Fruit fly (Drosophila melanogaster) whole organism, prepupa: Measurements from ENCODE around the gene GlcAT-S.

Source experiments
- CG10669 ChIP-seq: fragments of 200-800 bp; sonication (Bioruptor generic); optimal IDR thresholded peaks from 3 replicates; lab custom pipeline; 2018; ENCODE audit warnings: missing biosample characterization, mild to moderate bottlenecking, missing genetic modification characterization, moderate library complexity
- CG11294 ChIP-seq: fragments of 200-800 bp; sonication (Bioruptor generic); IDR thresholded peaks from 2 replicates; pipeline ENCODE4 v1.3.6; 2022; ENCODE audit warnings: missing biosample characterization, missing genetic modification characterization
- CG15336 ChIP-seq: fragments of 200-800 bp; sonication (Bioruptor generic); IDR thresholded peaks from 2 replicates; pipeline ENCODE4 v1.3.6; 2022; ENCODE audit warnings: missing biosample characterization, missing genetic modification characterization
- CG1621 ChIP-seq: fragments of 200-800 bp; sonication (Bioruptor generic); optimal IDR thresholded peaks from 3 replicates; lab custom pipeline; 2018; ENCODE audit warnings: missing biosample characterization, mild to moderate bottlenecking, missing genetic modification characterization
- CG16779 ChIP-seq: fragments of 200-800 bp; sonication (Bioruptor generic); optimal IDR thresholded peaks from 3 replicates; lab custom pipeline; 2017; ENCODE audit warnings: missing biosample characterization, mild to moderate bottlenecking, missing genetic modification characterization
- CG31627 ChIP-seq: fragments of 200-800 bp; sonication (Bioruptor generic); optimal IDR thresholded peaks from 3 replicates; lab custom pipeline; 2016; ENCODE audit warnings: missing biosample characterization, missing genetic modification characterization
- CG32006 ChIP-seq: fragments of 200-800 bp; sonication (Bioruptor generic); optimal IDR thresholded peaks from 3 replicates; lab custom pipeline; 2017; ENCODE audit warnings: missing biosample characterization, mild to moderate bottlenecking, missing genetic modification characterization
- CG3919 ChIP-seq: fragments of 200-800 bp; sonication (Bioruptor generic); optimal IDR thresholded peaks from 3 replicates; lab custom pipeline; 2016; ENCODE audit warnings: missing biosample characterization, missing genetic modification characterization
- CG4318 ChIP-seq: fragments of 200-800 bp; sonication (Bioruptor generic); optimal IDR thresholded peaks from 3 replicates; lab custom pipeline; 2017; ENCODE audit warnings: missing biosample characterization, mild to moderate bottlenecking, missing genetic modification characterization
- CG6163 ChIP-seq: fragments of 200-800 bp; sonication (Bioruptor generic); IDR thresholded peaks from 3 replicates; pipeline ENCODE4 v1.3.6; 2022; ENCODE audit warnings: missing biosample characterization, missing genetic modification characterization
- CG6792 ChIP-seq: fragments of 200-800 bp; sonication (Bioruptor generic); optimal IDR thresholded peaks from 3 replicates; lab custom pipeline; 2016; ENCODE audit warnings: missing biosample characterization, missing genetic modification characterization
- CG6808 ChIP-seq: fragments of 200-800 bp; sonication (Bioruptor generic); optimal IDR thresholded peaks from 3 replicates; lab custom pipeline; 2017; ENCODE audit warnings: missing biosample characterization, missing genetic modification characterization, mild to moderate bottlenecking, moderate library complexity, missing genetic modification reagents
- CG7368 ChIP-seq: fragments of 200-800 bp; sonication (Bioruptor generic); optimal IDR thresholded peaks from 3 replicates; lab custom pipeline; 2016; ENCODE audit warnings: missing biosample characterization, missing genetic modification characterization
- CG8119 ChIP-seq: fragments of 200-800 bp; sonication (Bioruptor generic); IDR thresholded peaks from 3 replicates; pipeline ENCODE4 v1.3.6; 2022; ENCODE audit warnings: missing biosample characterization, missing genetic modification characterization
- CG8319 ChIP-seq: fragments of 200-800 bp; sonication (Bioruptor generic); optimal IDR thresholded peaks from 3 replicates; lab custom pipeline; 2016; ENCODE audit warnings: missing biosample characterization, missing genetic modification characterization
- CG8632 ChIP-seq: fragments of 200-800 bp; sonication (Bioruptor generic); optimal IDR thresholded peaks from 3 replicates; lab custom pipeline; 2016; ENCODE audit warnings: missing biosample characterization, missing genetic modification characterization
- Eip75B ChIP-seq: fragments of 200-800 bp; sonication (Bioruptor generic); optimal IDR thresholded peaks from 3 replicates; lab custom pipeline; 2016; ENCODE audit warnings: missing biosample characterization, missing genetic modification characterization
- Eip78C ChIP-seq: fragments of 200-800 bp; sonication (Bioruptor generic); peaks from one replicate; lab custom pipeline; 2016; ENCODE audit warnings: missing biosample characterization, missing genetic modification characterization
- Ets21C ChIP-seq: fragments of 200-800 bp; sonication (Bioruptor generic); optimal IDR thresholded peaks from 3 replicates; lab custom pipeline; 2016; ENCODE audit warnings: missing biosample characterization, missing genetic modification characterization
- Ets96B ChIP-seq: fragments of 200-800 bp; optimal IDR thresholded peaks from 2 replicates; lab custom pipeline; 2019; ENCODE audit warnings: missing biosample characterization, mild to moderate bottlenecking, missing genetic modification characterization, moderate library complexity
- Gug ChIP-seq: fragments of 200-800 bp; sonication (Bioruptor generic); IDR thresholded peaks from 2 replicates; pipeline ENCODE4 v1.3.6; 2022; ENCODE audit warnings: missing biosample characterization, missing genetic modification characterization
- Hr4 ChIP-seq: fragments of 200-800 bp; sonication (Bioruptor generic); optimal IDR thresholded peaks from 3 replicates; lab custom pipeline; 2016; ENCODE audit warnings: missing biosample characterization, missing genetic modification characterization
- Lpt ChIP-seq: fragments of 200-800 bp; sonication (Bioruptor generic); optimal IDR thresholded peaks from 3 replicates; lab custom pipeline; 2016; ENCODE audit warnings: missing biosample characterization, missing genetic modification characterization
- Met ChIP-seq: fragments of 200-800 bp; sonication (Bioruptor generic); optimal IDR thresholded peaks from 3 replicates; lab custom pipeline; 2016; ENCODE audit warnings: missing biosample characterization, missing genetic modification characterization
- OdsH ChIP-seq: fragments of 200-800 bp; sonication (Bioruptor generic); optimal IDR thresholded peaks from 3 replicates; lab custom pipeline; 2016; ENCODE audit warnings: missing biosample characterization, missing genetic modification characterization
- Sox102F ChIP-seq: fragments of 200-800 bp; sonication (Bioruptor generic); optimal IDR thresholded peaks from 2 replicates; lab custom pipeline; 2016; ENCODE audit warnings: missing biosample characterization, mild to moderate bottlenecking, missing genetic modification characterization
- Sox14 ChIP-seq: fragments of 200-800 bp; sonication (Bioruptor generic); optimal IDR thresholded peaks from 3 replicates; lab custom pipeline; 2016; ENCODE audit warnings: missing biosample characterization, missing genetic modification characterization
- achi ChIP-seq: fragments of 200-800 bp; sonication (Bioruptor generic); optimal IDR thresholded peaks from 3 replicates; lab custom pipeline; 2016; ENCODE audit warnings: missing biosample characterization, missing genetic modification characterization
- cyc ChIP-seq: fragments of 200-800 bp; sonication (Bioruptor generic); optimal IDR thresholded peaks from 3 replicates; lab custom pipeline; 2016; ENCODE audit warnings: missing biosample characterization, missing genetic modification characterization
- dac ChIP-seq: fragments of 200-800 bp; sonication (Bioruptor generic); optimal IDR thresholded peaks from 2 replicates; lab custom pipeline; 2017; ENCODE audit warnings: missing biosample characterization, mild to moderate bottlenecking, missing genetic modification characterization
- dsx ChIP-seq: fragments of 200-800 bp; optimal IDR thresholded peaks from 3 replicates; lab custom pipeline; 2019; ENCODE audit warnings: missing biosample characterization, mild to moderate bottlenecking, missing genetic modification characterization, moderate library complexity; ENCODE audit not compliant: poor library complexity, severe bottlenecking
- eg ChIP-seq: fragments of 200-800 bp; sonication (Bioruptor generic); IDR thresholded peaks from 3 replicates; pipeline ENCODE4 v1.3.6; 2022; ENCODE audit warnings: missing biosample characterization, missing genetic modification characterization
- fkh ChIP-seq: fragments of 200-800 bp; sonication (Bioruptor generic); optimal IDR thresholded peaks from 3 replicates; lab custom pipeline; 2017; ENCODE audit warnings: missing biosample characterization, mild to moderate bottlenecking, missing genetic modification characterization, moderate library complexity
- lz ChIP-seq: fragments of 200-800 bp; sonication (Bioruptor generic); optimal IDR thresholded peaks from 3 replicates; lab custom pipeline; 2016; ENCODE audit warnings: missing biosample characterization, missing genetic modification characterization
- net ChIP-seq: fragments of 200-800 bp; sonication (Bioruptor generic); optimal IDR thresholded peaks from 3 replicates; lab custom pipeline; 2016; ENCODE audit warnings: missing biosample characterization, missing genetic modification characterization
- pdm3 ChIP-seq: fragments of 200-800 bp; sonication (Bioruptor generic); optimal IDR thresholded peaks from 3 replicates; lab custom pipeline; 2016; ENCODE audit warnings: missing biosample characterization, missing genetic modification characterization
- salr ChIP-seq, 2 experiments: fragments of 200-800 bp; sonication (Bioruptor generic); optimal IDR thresholded peaks; 3 replicates each; lab custom pipeline; 2016 to 2018; ENCODE audit warnings: missing biosample characterization in 2 of 2, missing genetic modification characterization in 2 of 2, mild to moderate bottlenecking in 1 of 2
- svp ChIP-seq: fragments of 200-800 bp; sonication (Bioruptor generic); peaks from one replicate; lab custom pipeline; 2016; ENCODE audit warnings: missing biosample characterization, missing genetic modification characterization
- topi ChIP-seq: fragments of 200-800 bp; sonication (Bioruptor generic); optimal IDR thresholded peaks from 3 replicates; lab custom pipeline; 2016; ENCODE audit warnings: missing biosample characterization, missing genetic modification characterization
- vri ChIP-seq: fragments of 200-800 bp; sonication (Bioruptor generic); optimal IDR thresholded peaks from 3 replicates; lab custom pipeline; 2016; ENCODE audit warnings: missing biosample characterization, mild to moderate bottlenecking, missing genetic modification characterization

Gene GlcAT-S

dm6 chr2L:9613006-9613690 is 3.1 kb upstream of the GlcAT-S start, which contains the start of gene Trx2 (continued):
- peak; percentile 10 for TF ChIP-seq Met (GFP tag; lab: Kevin White, UChicago)
- peak; percentile 54 for TF ChIP-seq Sox102F (GFP tag; lab: Kevin White, UChicago)
- no peak for TF ChIP-seq dac (GFP tag; lab: Kevin White, UChicago)
- TF ChIP-seq OdsH (GFP tag; lab: Kevin White, UChicago) = no peak
- peak; percentile 26 for TF ChIP-seq CG7368 (GFP tag; lab: Kevin White, UChicago)
- TF ChIP-seq CG8632 (GFP tag; lab: Kevin White, UChicago) = no peak
- TF ChIP-seq CG16779 = peak; percentile 73
- TF ChIP-seq cyc = no peak
- TF ChIP-seq CG6808 (GFP tag; lab: Kevin White, UChicago) = no peak

dm6 chr2L:9613922-9614321 is 2.3 kb upstream of the GlcAT-S start:
- TF ChIP-seq CG31627 (GFP tag; lab: Kevin White, UChicago) = no peak
- TF ChIP-seq CG15336 (GFP tag; lab: Robert Waterston, UW) = peak; percentile 34; the same call in 1 of the 2 replicates
- TF ChIP-seq fkh (GFP tag; lab: Kevin White, UChicago) = peak; percentile 33
- peak; percentile 49 for TF ChIP-seq vri (GFP tag; lab: Kevin White, UChicago)
- no peak for TF ChIP-seq CG6792 (GFP tag; lab: Kevin White, UChicago)
- peak; percentile 29 for TF ChIP-seq net (GFP tag; lab: Kevin White, UChicago)
- TF ChIP-seq CG11294 (GFP tag; lab: Robert Waterston, UW) = peak; percentile 15; the same call in 1 of the 2 replicates
- peak; percentile 76 for TF ChIP-seq dsx (GFP tag; lab: Kevin White, UChicago)
- TF ChIP-seq cyc = no peak
- TF ChIP-seq pdm3 (GFP tag; lab: Kevin White, UChicago) = no peak
- TF ChIP-seq topi (GFP tag; lab: Kevin White, UChicago) = no peak
- TF ChIP-seq Eip78C (GFP tag; lab: Kevin White, UChicago) = peak; percentile 61
- TF ChIP-seq CG8632 (GFP tag; lab: Kevin White, UChicago) = no peak
- TF ChIP-seq CG32006 = peak; percentile 18
- TF ChIP-seq CG8119 (GFP tag; lab: Robert Waterston, UW) = 0 out of 3 replicates have a peak, but pooled peaks have one; percentile 12
- peak; percentile 63; the same call in 2 of the 3 replicates for TF ChIP-seq eg
- TF ChIP-seq CG4318 (GFP tag; lab: Kevin White, UChicago) = no peak

- TF ChIP-seq vri (GFP tag; lab: Kevin White, UChicago) = peak; percentile 51
- no peak for TF ChIP-seq achi (GFP tag; lab: Kevin White, UChicago)
- TF ChIP-seq fkh (GFP tag; lab: Kevin White, UChicago) = peak; percentile 44
- TF ChIP-seq CG10669 (GFP tag; lab: Kevin White, UChicago) = no peak
- no peak for TF ChIP-seq Gug
- peak; percentile 34 for TF ChIP-seq svp (GFP tag; lab: Kevin White, UChicago)
These were observed 1.5 kb upstream of the GlcAT-S start for dm6 chr2L:9614674-9615258.

DNA sequence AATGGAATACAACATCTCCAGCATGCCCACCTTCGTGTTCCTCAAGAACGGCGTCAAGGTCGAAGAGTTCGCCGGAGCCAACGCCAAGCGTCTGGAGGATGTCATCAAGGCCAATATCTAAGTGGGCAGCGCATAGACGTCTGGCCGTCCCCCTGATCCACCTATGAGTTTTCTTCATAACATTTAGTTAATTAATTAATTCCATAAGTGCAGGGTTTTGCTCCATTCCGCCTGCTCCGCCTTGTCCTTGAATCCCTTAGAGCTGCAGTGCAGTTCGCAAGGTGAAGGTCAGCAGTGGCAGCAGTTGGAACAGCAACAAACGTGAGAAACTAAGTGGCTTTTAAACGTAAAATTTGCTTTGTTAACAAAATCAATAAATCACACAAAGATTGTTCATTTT is 708 bp upstream of the GlcAT-S start:
- TF ChIP-seq svp (GFP tag; lab: Kevin White, UChicago) (peak; percentile 72), Ets21C (GFP tag; lab: Kevin White, UChicago) (no peak)
- TF ChIP-seq, all 60 proteins: peak for 1

DNA sequence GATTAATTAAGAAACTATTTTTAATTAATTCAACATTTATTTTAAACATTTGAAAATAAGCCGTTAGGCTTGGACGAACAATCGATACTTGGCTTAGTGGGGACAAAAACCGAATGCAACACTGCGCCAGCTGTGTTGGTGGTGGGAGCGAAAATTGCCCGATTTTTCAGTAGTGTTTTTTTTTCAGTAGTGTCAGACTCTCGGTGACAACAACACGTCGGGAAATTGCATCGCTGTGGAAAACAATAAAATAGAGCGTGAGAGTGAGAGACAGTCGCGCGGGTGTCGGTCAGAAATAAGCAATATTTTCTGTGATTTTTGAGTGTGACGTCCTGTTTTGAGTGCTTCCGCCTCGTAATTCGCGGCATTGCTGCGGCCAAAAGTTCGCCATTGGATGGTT is 385 bp downstream of the GlcAT-S start:
- peak; percentile 34 for TF ChIP-seq CG3919 (GFP tag; lab: Kevin White, UChicago)
- no peak for TF ChIP-seq Ets96B
- TF ChIP-seq net (GFP tag; lab: Kevin White, UChicago) = no peak
- peak; percentile 71 for TF ChIP-seq eg
- TF ChIP-seq lz (GFP tag; lab: Kevin White, UChicago) = peak; percentile 29
- TF ChIP-seq pdm3 (GFP tag; lab: Kevin White, UChicago) = peak; percentile 29
- TF ChIP-seq CG15336 (GFP tag; lab: Robert Waterston, UW) = peak; percentile 45; the same call in 1 of the 2 replicates
- no peak for TF ChIP-seq dsx (GFP tag; lab: Kevin White, UChicago)
- TF ChIP-seq Lpt (GFP tag; lab: Kevin White, UChicago) = no peak
- TF ChIP-seq Met (GFP tag; lab: Kevin White, UChicago) = peak; percentile 1
- TF ChIP-seq Hr4 (GFP tag; lab: Kevin White, UChicago) = no peak
- TF ChIP-seq CG31627 (GFP tag; lab: Kevin White, UChicago) = peak; percentile 32
- TF ChIP-seq CG7368 (GFP tag; lab: Kevin White, UChicago) = no peak
- TF ChIP-seq Eip78C (GFP tag; lab: Kevin White, UChicago) = peak; percentile 36
- peak in 1 of 2 experiments; percentile 16 for TF ChIP-seq salr (GFP tag; optimal IDR thresholded peaks at IDR 0.05; lab: Kevin White, UChicago)
- TF ChIP-seq CG1621 (tag; lab: Kevin White, UChicago) = peak; percentile 45
- peak; percentile 72; the same call in 2 of the 3 replicates for TF ChIP-seq CG6163 (GFP tag; lab: Robert Waterston, UW)
- peak; percentile 22 for TF ChIP-seq Sox14
- no peak for TF ChIP-seq dac (GFP tag; lab: Kevin White, UChicago)
- TF ChIP-seq achi (GFP tag; lab: Kevin White, UChicago) = peak; percentile 67
- no peak for TF ChIP-seq CG8319
- TF ChIP-seq Sox102F (GFP tag; lab: Kevin White, UChicago) = peak; percentile 38
- TF ChIP-seq Eip75B (GFP tag; lab: Kevin White, UChicago) = peak; percentile 27
